Worm (Caenorhabditis elegans) whole organism, midembryonic: ENCODE results near the gene ZK896.4.

Experiments
- T22C8.4 ChIP-seq: fragments of 200-800 bp; sonication (Bioruptor generic); IDR thresholded peaks from 2 replicates; pipeline ENCODE4 v1.3.6; 2022; ENCODE audit warnings: missing genetic modification characterization, missing compliant biosample characterization
- cog-1 ChIP-seq: sonication (generic microtip); optimal IDR thresholded peaks from 2 replicates; lab custom pipeline; 2016; ENCODE audit warnings: missing genetic modification characterization, missing compliant biosample characterization
- flt-1 ChIP-seq: fragments of 200-800 bp; sonication (Bioruptor generic); IDR thresholded peaks from 2 replicates; pipeline ENCODE4 v1.3.6; 2022; ENCODE audit warnings: missing genetic modification characterization, missing compliant biosample characterization
- med-1 ChIP-seq: sonication (generic microtip); optimal IDR thresholded peaks from 2 replicates; lab custom pipeline; 2017; ENCODE audit warnings: missing genetic modification characterization, mild to moderate bottlenecking, missing compliant biosample characterization, antibody characterized with exemption, missing genetic modification reagents; ENCODE audit not compliant: insufficient read depth
- tab-1 ChIP-seq: fragments of 200-800 bp; sonication (Bioruptor generic); IDR thresholded peaks from 2 replicates; pipeline ENCODE4 v1.3.6; 2022; ENCODE audit warnings: missing genetic modification characterization, missing compliant biosample characterization
- ztf-23 ChIP-seq: fragments of 200-800 bp; sonication (Bioruptor generic); IDR thresholded peaks from 2 replicates; pipeline ENCODE4 v1.3.6; 2022; ENCODE audit warnings: missing genetic modification reagents, missing genetic modification characterization, missing compliant biosample characterization

- no peak for TF ChIP-seq med-1 (GFP tag; lab: Kevin White, UChicago)
- TF ChIP-seq cog-1, result no peak
- TF ChIP-seq ztf-23, result no peak
- TF ChIP-seq tab-1, result no peak
- TF ChIP-seq flt-1 (GFP tag; lab: Robert Waterston, UW), result no peak
- no peak for TF ChIP-seq T22C8.4
Observed at ce11 chrIV:12855248-12855647, 27.8 kb downstream of the ZK896.4 start, which contains the start of gene nstp-5.
